Worm (Caenorhabditis elegans) whole organism, L2 larva: ENCODE measurements around the gene sup-18.

Experiments
- C34F6.9 ChIP-seq: fragments of 150-350 bp; optimal IDR thresholded peaks from 2 replicates; lab custom pipeline; 2014; ENCODE audit warnings: missing biosample characterization, missing genetic modification characterization
- F13H6.1 ChIP-seq: sonication (generic microtip); optimal IDR thresholded peaks from 2 replicates; lab custom pipeline; 2016; ENCODE audit warnings: missing genetic modification characterization, missing compliant biosample characterization
- R02D3.7 ChIP-seq: fragments of 150-350 bp; optimal IDR thresholded peaks from 2 replicates; lab custom pipeline; 2014; ENCODE audit warnings: missing biosample characterization, missing genetic modification characterization
- ZK546.5 ChIP-seq: sonication (generic microtip); optimal IDR thresholded peaks from 2 replicates; lab custom pipeline; 2017; ENCODE audit warnings: missing biosample characterization, missing genetic modification characterization
- alr-1 ChIP-seq: fragments of 150-350 bp; optimal IDR thresholded peaks from 2 replicates; lab custom pipeline; 2014; ENCODE audit warnings: missing biosample characterization, missing genetic modification characterization
- aly-2 ChIP-seq: fragments of 150-350 bp; optimal IDR thresholded peaks from 2 replicates; lab custom pipeline; 2014; ENCODE audit warnings: missing biosample characterization, missing genetic modification characterization
- ama-1 ChIP-seq: fragments of 150-350 bp; optimal IDR thresholded peaks from 2 replicates; lab custom pipeline; 2018; ENCODE audit warnings: inconsistent platforms
- ceh-16 ChIP-seq: fragments of 150-350 bp; optimal IDR thresholded peaks from 2 replicates; lab custom pipeline; 2014; ENCODE audit warnings: missing biosample characterization, missing genetic modification characterization
- ceh-82 ChIP-seq: fragments of 150-350 bp; optimal IDR thresholded peaks from 2 replicates; lab custom pipeline; 2014; ENCODE audit warnings: missing biosample characterization, missing genetic modification characterization
- crh-2 ChIP-seq: sonication (generic microtip); optimal IDR thresholded peaks from 2 replicates; lab custom pipeline; 2017; ENCODE audit warnings: missing biosample characterization, missing genetic modification characterization
- egl-27 ChIP-seq: sonication (generic microtip); optimal IDR thresholded peaks from 3 replicates; lab custom pipeline; 2017; ENCODE audit warnings: missing biosample characterization, missing genetic modification reagents, missing genetic modification characterization
- elt-1 ChIP-seq: fragments of 150-350 bp; optimal IDR thresholded peaks from 2 replicates; lab custom pipeline; 2014; ENCODE audit warnings: missing biosample characterization, missing genetic modification characterization
- elt-3 ChIP-seq: sonication (generic microtip); optimal IDR thresholded peaks from 2 replicates; lab custom pipeline; 2017; ENCODE audit warnings: missing biosample characterization, missing genetic modification characterization
- fos-1 ChIP-seq: fragments of 150-350 bp; optimal IDR thresholded peaks from 2 replicates; lab custom pipeline; 2014; ENCODE audit warnings: missing biosample characterization, missing genetic modification characterization
- gmeb-1 ChIP-seq: fragments of 150-350 bp; optimal IDR thresholded peaks from 2 replicates; lab custom pipeline; 2014; ENCODE audit warnings: missing biosample characterization, missing genetic modification characterization
- lin-11 ChIP-seq: fragments of 150-350 bp; sonication (generic microtip); optimal IDR thresholded peaks from 2 replicates; lab custom pipeline; 2014; ENCODE audit warnings: missing biosample characterization, missing genetic modification characterization, inconsistent platforms, mixed read lengths
- lsy-2 ChIP-seq, 2 experiments: fragments of 150-350 bp in 1 of 2; sonication (generic microtip) in 1 of 2; optimal IDR thresholded peaks; 2 replicates each; lab custom pipeline; 2014 to 2017; ENCODE audit warnings: missing biosample characterization in 2 of 2, missing genetic modification characterization in 2 of 2
- mab-5 ChIP-seq: fragments of 150-350 bp; optimal IDR thresholded peaks from 2 replicates; lab custom pipeline; 2014; ENCODE audit warnings: missing biosample characterization, missing genetic modification characterization
- mbf-1 ChIP-seq: sonication (generic microtip); optimal IDR thresholded peaks from 2 replicates; lab custom pipeline; 2017; ENCODE audit warnings: missing biosample characterization, missing genetic modification characterization
- nhr-129 ChIP-seq: fragments of 150-350 bp; optimal IDR thresholded peaks from 2 replicates; lab custom pipeline; 2014; ENCODE audit warnings: missing biosample characterization, missing genetic modification characterization
- nhr-21 ChIP-seq: fragments of 150-350 bp; optimal IDR thresholded peaks from 2 replicates; lab custom pipeline; 2014; ENCODE audit warnings: missing biosample characterization, missing genetic modification characterization
- nhr-237 ChIP-seq: fragments of 150-350 bp; optimal IDR thresholded peaks from 2 replicates; lab custom pipeline; 2014; ENCODE audit warnings: missing biosample characterization, missing genetic modification characterization
- nhr-25 ChIP-seq: fragments of 150-350 bp; sonication (generic microtip); optimal IDR thresholded peaks from 3 replicates; lab custom pipeline; 2014; ENCODE audit warnings: missing biosample characterization, missing genetic modification characterization
- nhr-6 ChIP-seq: fragments of 150-350 bp; optimal IDR thresholded peaks from 2 replicates; lab custom pipeline; 2014; ENCODE audit warnings: missing biosample characterization, missing genetic modification characterization
- nhr-77 ChIP-seq: fragments of 150-350 bp; optimal IDR thresholded peaks from 2 replicates; lab custom pipeline; 2014; ENCODE audit warnings: missing biosample characterization, missing genetic modification characterization
- peb-1 ChIP-seq: fragments of 150-350 bp; optimal IDR thresholded peaks from 2 replicates; lab custom pipeline; 2014; ENCODE audit warnings: missing biosample characterization, missing genetic modification characterization
- sem-4 ChIP-seq: fragments of 150-350 bp; optimal IDR thresholded peaks from 2 replicates; lab custom pipeline; 2014; ENCODE audit warnings: missing biosample characterization, missing genetic modification reagents, missing genetic modification characterization
- skn-1 ChIP-seq: sonication (generic microtip); optimal IDR thresholded peaks from 2 replicates; lab custom pipeline; 2017; ENCODE audit warnings: missing biosample characterization, missing genetic modification characterization
- sma-3 ChIP-seq: sonication (generic microtip); optimal IDR thresholded peaks from 2 replicates; lab custom pipeline; 2016; ENCODE audit warnings: missing genetic modification reagents, missing genetic modification characterization, missing compliant biosample characterization
- sma-9 ChIP-seq, 2 experiments: fragments of 150-350 bp in 1 of 2; sonication (generic microtip) in 1 of 2; optimal IDR thresholded peaks; 2 replicates each; lab custom pipeline; 2014 to 2016; ENCODE audit warnings: missing genetic modification characterization in 2 of 2, mild to moderate bottlenecking in 1 of 2, missing biosample characterization in 1 of 2, missing compliant biosample characterization in 1 of 2, missing genetic modification reagents in 1 of 2, moderate library complexity in 1 of 2
- unc-39 ChIP-seq: fragments of 150-350 bp; optimal IDR thresholded peaks from 2 replicates; lab custom pipeline; 2014; ENCODE audit warnings: missing biosample characterization, missing genetic modification characterization
- unc-62 ChIP-seq: fragments of 150-350 bp; optimal IDR thresholded peaks from 2 replicates; lab custom pipeline; 2014; ENCODE audit warnings: missing biosample characterization, missing genetic modification reagents, missing genetic modification characterization

Gene sup-18

DNA sequence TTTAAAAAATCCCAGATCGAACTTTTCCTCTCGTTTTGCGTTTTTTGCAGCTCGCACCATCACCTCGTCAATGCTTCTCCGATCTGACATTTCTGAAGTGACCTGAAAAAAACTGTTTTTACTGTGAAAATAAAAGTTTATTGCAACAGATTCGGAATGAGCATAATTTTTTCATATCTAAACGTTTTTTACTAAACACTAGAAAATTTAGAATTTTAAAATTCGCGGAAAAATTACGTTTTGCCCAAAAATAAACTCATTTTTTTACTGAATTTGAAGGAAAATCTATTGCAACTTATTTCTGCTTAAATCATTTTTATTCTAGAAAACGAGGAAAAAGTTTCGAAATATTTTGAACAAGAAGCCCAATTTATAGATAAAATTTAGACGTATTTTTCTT is 4.2 kb upstream of the sup-18 start, which contains the start of gene ZK688.9:
Gene ZK688.9 (minus strand): TSS at position 101 of the 400 bp plus-strand sequence.
- TF ChIP-seq ama-1 (lab: Kevin White, UChicago) (no peak), mab-5 (no peak), lin-11 (tag; lab: Kevin White, UChicago) (no peak), alr-1 (tag; lab: Kevin White, UChicago) (no peak), nhr-21 (no peak), egl-27 (tag; lab: Kevin White, UChicago) (no peak), skn-1 (tag; lab: Kevin White, UChicago) (no peak), nhr-237 (no peak), ceh-82 (tag; lab: Kevin White, UChicago) (no peak), C34F6.9 (tag; lab: Kevin White, UChicago) (no peak), sma-3 (GFP tag; lab: Kevin White, UChicago) (no peak), R02D3.7 (tag; lab: Kevin White, UChicago) (no peak), ceh-16 (tag; lab: Kevin White, UChicago) (no peak), ZK546.5 (tag; lab: Kevin White, UChicago) (no peak)

DNA sequence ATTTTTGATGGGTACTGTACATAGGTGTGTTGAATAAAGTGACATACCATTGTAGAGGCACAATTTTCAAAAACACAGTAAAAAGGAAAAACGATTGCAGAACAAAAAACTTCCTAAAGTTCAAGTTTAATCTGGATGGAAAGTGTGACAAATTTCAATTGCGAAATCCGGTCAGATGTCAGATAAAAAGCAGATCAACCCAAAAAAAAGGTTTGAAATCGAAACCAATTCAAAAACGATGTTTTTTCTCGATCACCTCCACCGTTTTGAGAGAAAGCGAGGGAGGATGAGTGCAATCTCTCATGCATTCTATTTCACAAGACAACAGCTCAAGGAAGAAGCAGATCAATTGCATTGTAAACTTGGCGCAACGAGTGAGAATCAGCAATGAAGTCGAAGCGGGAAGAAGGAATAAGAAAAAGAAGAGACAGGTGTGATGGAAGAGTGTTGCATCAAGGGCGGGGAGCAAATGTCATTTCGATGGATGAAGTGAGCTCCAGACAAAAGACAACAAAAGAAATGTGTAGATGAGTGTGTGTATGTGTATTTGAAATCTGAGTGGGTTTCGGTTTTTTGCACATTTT is 1.5 kb upstream of the sup-18 start:
- TF ChIP-seq F13H6.1 (tag; lab: Kevin White, UChicago) (peak; percentile 46), aly-2 (tag; lab: Kevin White, UChicago) (no peak), nhr-6 (tag; lab: Kevin White, UChicago) (no peak), lsy-2 (tag; optimal IDR thresholded peaks at IDR 0.05; lab: Kevin White, UChicago) (peak in 1 of 2 experiments; percentile 26), nhr-237 (no peak), C34F6.9 (tag; lab: Kevin White, UChicago) (peak; percentile 49), unc-39 (tag; lab: Kevin White, UChicago) (no peak), nhr-129 (peak; percentile 77), sma-9 (GFP tag; optimal IDR thresholded peaks at IDR 0.05; lab: Kevin White, UChicago) (peak; percentile 22), sma-9 (tag; optimal IDR thresholded peaks at IDR 0.05; lab: Kevin White, UChicago) (no peak)

DNA sequence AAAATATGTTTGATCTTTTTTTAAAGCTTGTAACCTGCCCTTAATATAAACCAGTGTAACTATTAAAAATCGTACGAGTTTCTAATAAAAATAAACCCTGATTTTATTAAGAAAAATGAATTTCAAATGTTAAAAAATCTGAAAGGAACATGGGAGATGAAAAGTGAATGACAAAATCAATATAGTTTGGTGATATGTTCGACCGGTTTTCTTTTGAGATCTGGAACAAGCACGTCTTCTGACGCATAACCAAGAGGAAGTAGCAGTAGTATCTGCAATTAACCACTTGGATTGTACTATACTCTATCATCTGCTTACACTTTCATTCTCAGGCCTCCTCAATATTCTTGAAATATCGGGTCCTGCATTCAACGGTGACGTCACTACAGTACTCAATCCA is 1.6 kb downstream of the sup-18 start:
- TF ChIP-seq nhr-25 (tag; lab: Kevin White, UChicago) (peak; percentile 24), fos-1 (tag; lab: Kevin White, UChicago) (no peak)
- TF ChIP-seq, all 48 proteins: peak for 1

DNA sequence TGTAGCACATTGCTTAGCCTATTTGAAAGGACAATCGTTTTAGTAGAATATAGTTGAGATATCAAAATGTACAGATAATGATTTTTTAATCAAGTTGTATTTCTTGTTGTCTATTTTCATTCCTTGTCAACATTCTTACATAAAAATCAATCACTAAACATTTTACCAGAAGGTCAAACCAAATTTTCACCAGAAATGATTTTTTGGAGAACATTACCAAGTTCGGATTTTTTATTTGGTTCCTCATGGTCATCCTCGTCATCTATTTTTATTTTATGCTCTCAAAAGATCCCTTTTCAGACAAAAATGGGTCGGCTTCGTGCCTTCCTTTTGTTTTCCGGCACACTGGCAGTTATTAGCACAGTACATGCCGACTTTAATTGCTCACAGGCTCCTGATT is 5.2 kb downstream of the sup-18 start, which contains the start of gene tyr-1:
Gene tyr-1 (plus strand): TSS at position 301 of the 400 bp plus-strand sequence.
- TF ChIP-seq ceh-16 (tag; lab: Kevin White, UChicago) (no peak), ceh-82 (tag; lab: Kevin White, UChicago) (no peak), nhr-77 (no peak), ama-1 (lab: Kevin White, UChicago) (no peak), elt-1 (tag; lab: Kevin White, UChicago) (no peak), sem-4 (tag; lab: Kevin White, UChicago) (no peak), crh-2 (tag; lab: Kevin White, UChicago) (no peak), aly-2 (tag; lab: Kevin White, UChicago) (no peak)

ce11 chrIII:7872776-7873175 is 5.9 kb downstream of the sup-18 start:
- TF ChIP-seq elt-3 (tag; lab: Kevin White, UChicago) (no peak), nhr-25 (tag; lab: Kevin White, UChicago) (peak; percentile 33), unc-62 (GFP tag; lab: Kevin White, UChicago) (no peak), sma-3 (GFP tag; lab: Kevin White, UChicago) (peak; percentile 72), lin-11 (tag; lab: Kevin White, UChicago) (no peak), mbf-1 (tag; lab: Kevin White, UChicago) (no peak), sma-9 (GFP tag; optimal IDR thresholded peaks at IDR 0.05; lab: Kevin White, UChicago) (no peak), sma-9 (tag; optimal IDR thresholded peaks at IDR 0.05; lab: Kevin White, UChicago) (no peak), peb-1 (tag; lab: Kevin White, UChicago) (no peak), mab-5 (no peak), nhr-21 (no peak), gmeb-1 (no peak), fos-1 (tag; lab: Kevin White, UChicago) (peak; percentile 27), nhr-129 (peak; percentile 3)
